Worm (Caenorhabditis elegans) whole organism, L1 larva: ENCODE data around the gene ugt-52.
A peak's percentile ranks its signal among the peaks of the same experiment; 100 is the strongest.

ENCODE experiments used
- C04F5.9 ChIP-seq: sonication (generic microtip); optimal IDR thresholded peaks from 2 replicates; lab custom pipeline; 2016; ENCODE audit warnings: missing genetic modification characterization, missing compliant biosample characterization
- C16A3.4 ChIP-seq: fragments of 150-350 bp; optimal IDR thresholded peaks from 2 replicates; lab custom pipeline; 2014; ENCODE audit warnings: missing biosample characterization, missing genetic modification characterization
- F16B12.6 ChIP-seq: fragments of 150-350 bp; optimal IDR thresholded peaks from 2 replicates; lab custom pipeline; 2014; ENCODE audit warnings: missing biosample characterization, missing genetic modification characterization
- aly-2 ChIP-seq: fragments of 150-350 bp; optimal IDR thresholded peaks from 2 replicates; lab custom pipeline; 2014; ENCODE audit warnings: missing biosample characterization, missing genetic modification characterization
- ama-1 ChIP-seq: fragments of 150-350 bp; optimal IDR thresholded peaks from 2 replicates; lab custom pipeline; 2014
- blmp-1 ChIP-seq: fragments of 150-350 bp; optimal IDR thresholded peaks from 2 replicates; lab custom pipeline; 2014; ENCODE audit warnings: missing biosample characterization, missing genetic modification characterization
- ceh-63 ChIP-seq: fragments of 200-800 bp; sonication (Bioruptor generic); optimal IDR thresholded peaks from 2 replicates; lab custom pipeline; 2018; ENCODE audit warnings: mild to moderate bottlenecking, missing genetic modification characterization, missing compliant biosample characterization
- ceh-8 ChIP-seq: fragments of 200-800 bp; sonication (Bioruptor generic); optimal IDR thresholded peaks from 2 replicates; lab custom pipeline; 2018; ENCODE audit warnings: mild to moderate bottlenecking, missing genetic modification characterization, moderate library complexity, missing compliant biosample characterization
- dpl-1 ChIP-seq, 3 experiments: fragments of 150-350 bp in 2 of 3; sonication (generic microtip) in 1 of 3; optimal IDR thresholded peaks; 2 replicates each; lab custom pipeline; 2014 to 2017; ENCODE audit warnings: missing biosample characterization in 3 of 3, missing genetic modification characterization in 3 of 3, missing genetic modification reagents in 3 of 3
- dsc-1 ChIP-seq: sonication (generic microtip); optimal IDR thresholded peaks from 2 replicates; lab custom pipeline; 2016; ENCODE audit warnings: mild to moderate bottlenecking, missing genetic modification characterization, missing compliant biosample characterization
- efl-3 ChIP-seq: fragments of 200-800 bp; sonication (Bioruptor generic); optimal IDR thresholded peaks from 2 replicates; lab custom pipeline; 2018; ENCODE audit warnings: mild to moderate bottlenecking, missing genetic modification characterization, missing compliant biosample characterization
- elt-2 ChIP-seq: sonication (generic microtip); optimal IDR thresholded peaks from 2 replicates; lab custom pipeline; 2016; ENCODE audit warnings: missing genetic modification characterization, mild to moderate bottlenecking, inconsistent platforms, missing compliant biosample characterization, missing genetic modification reagents
- ets-5 ChIP-seq: fragments of 200-800 bp; sonication (Bioruptor generic); IDR thresholded peaks from 2 replicates; pipeline ENCODE4 v1.3.6; 2022; ENCODE audit warnings: missing genetic modification characterization, missing compliant biosample characterization
- fkh-10 ChIP-seq: sonication (generic microtip); optimal IDR thresholded peaks from 2 replicates; lab custom pipeline; 2017; ENCODE audit warnings: missing biosample characterization, missing genetic modification reagents, missing genetic modification characterization
- fkh-8 ChIP-seq: sonication (generic microtip); optimal IDR thresholded peaks from 2 replicates; lab custom pipeline; 2016; ENCODE audit warnings: mild to moderate bottlenecking, missing genetic modification characterization, missing compliant biosample characterization
- fos-1 ChIP-seq: fragments of 150-350 bp; optimal IDR thresholded peaks from 2 replicates; lab custom pipeline; 2014; ENCODE audit warnings: missing biosample characterization, missing genetic modification characterization
- grh-1 ChIP-seq: fragments of 200-800 bp; sonication (Bioruptor generic); IDR thresholded peaks from 2 replicates; pipeline ENCODE4 v1.3.6; 2022; ENCODE audit warnings: missing genetic modification reagents, missing genetic modification characterization, missing compliant biosample characterization
- hlh-4 ChIP-seq: sonication (generic microtip); optimal IDR thresholded peaks from 2 replicates; lab custom pipeline; 2016; ENCODE audit warnings: mild to moderate bottlenecking, missing genetic modification characterization, missing compliant biosample characterization
- isw-1 ChIP-seq: fragments of 200-800 bp; sonication (Bioruptor generic); IDR thresholded peaks from 2 replicates; pipeline ENCODE4 v1.3.6; 2022; ENCODE audit warnings: missing genetic modification characterization, missing compliant biosample characterization
- jun-1 ChIP-seq: fragments of 150-350 bp; optimal IDR thresholded peaks from 2 replicates; lab custom pipeline; 2014; ENCODE audit warnings: missing biosample characterization, missing genetic modification reagents, missing genetic modification characterization
- lin-15B ChIP-seq: fragments of 150-350 bp; sonication (generic microtip); optimal IDR thresholded peaks from 3 replicates; lab custom pipeline; 2014; ENCODE audit warnings: missing biosample characterization, missing genetic modification characterization
- lin-35 ChIP-seq, 2 experiments: fragments of 150-350 bp; optimal IDR thresholded peaks; 2 replicates each; lab custom pipeline; 2014; ENCODE audit warnings: missing biosample characterization in 2 of 2, missing genetic modification characterization in 2 of 2, missing genetic modification reagents in 2 of 2
- lsy-2 ChIP-seq, 2 experiments: fragments of 150-350 bp; optimal IDR thresholded peaks; 2 replicates each; lab custom pipeline; 2014; ENCODE audit warnings: missing biosample characterization in 2 of 2, missing genetic modification characterization in 2 of 2
- mep-1 ChIP-seq: fragments of 150-350 bp; optimal IDR thresholded peaks from 2 replicates; lab custom pipeline; 2014; ENCODE audit warnings: missing biosample characterization, missing genetic modification characterization
- nhr-19 ChIP-seq: fragments of 200-800 bp; sonication (Bioruptor generic); conservative IDR thresholded peaks from 2 replicates; pipeline ENCODE4 v1.3.6; 2022; ENCODE audit warnings: missing genetic modification characterization, missing compliant biosample characterization
- nhr-20 ChIP-seq: sonication (generic microtip); optimal IDR thresholded peaks from 2 replicates; lab custom pipeline; 2016; ENCODE audit warnings: mild to moderate bottlenecking, missing genetic modification characterization, missing compliant biosample characterization
- nhr-237 ChIP-seq: fragments of 150-350 bp; optimal IDR thresholded peaks from 2 replicates; lab custom pipeline; 2014; ENCODE audit warnings: missing biosample characterization, missing genetic modification characterization
- nhr-28 ChIP-seq: fragments of 150-350 bp; optimal IDR thresholded peaks from 2 replicates; lab custom pipeline; 2014; ENCODE audit warnings: missing biosample characterization, missing genetic modification characterization
- nhr-76 ChIP-seq: sonication (generic microtip); optimal IDR thresholded peaks from 2 replicates; lab custom pipeline; 2017; ENCODE audit warnings: missing biosample characterization, missing genetic modification characterization
- nhr-77 ChIP-seq: fragments of 150-350 bp; optimal IDR thresholded peaks from 2 replicates; lab custom pipeline; 2014; ENCODE audit warnings: missing biosample characterization, missing genetic modification characterization
- nhr-84 ChIP-seq: sonication (generic microtip); optimal IDR thresholded peaks from 2 replicates; lab custom pipeline; 2017; ENCODE audit warnings: missing biosample characterization, missing genetic modification characterization
- nhr-85 ChIP-seq: sonication (generic microtip); peaks from one replicate; lab custom pipeline; 2016; ENCODE audit warnings: missing genetic modification characterization, inconsistent platforms, missing compliant biosample characterization
- pag-3 ChIP-seq: sonication (generic microtip); optimal IDR thresholded peaks from 2 replicates; lab custom pipeline; 2017; ENCODE audit warnings: missing genetic modification characterization, mild to moderate bottlenecking, missing compliant biosample characterization, antibody characterized with exemption, borderline replicate concordance; ENCODE audit not compliant: insufficient read depth
- rnt-1 ChIP-seq: sonication (generic microtip); optimal IDR thresholded peaks from 2 replicates; lab custom pipeline; 2016; ENCODE audit warnings: mild to moderate bottlenecking, missing genetic modification characterization, moderate library complexity, missing compliant biosample characterization
- skn-1 ChIP-seq: fragments of 150-350 bp; optimal IDR thresholded peaks from 2 replicates; lab custom pipeline; 2014; ENCODE audit warnings: missing biosample characterization, missing genetic modification characterization
- snu-23 ChIP-seq: sonication (generic microtip); optimal IDR thresholded peaks from 2 replicates; lab custom pipeline; 2016; ENCODE audit warnings: missing genetic modification characterization, missing compliant biosample characterization
- swsn-7 ChIP-seq: sonication (generic microtip); optimal IDR thresholded peaks from 2 replicates; lab custom pipeline; 2016; ENCODE audit warnings: missing genetic modification characterization, missing compliant biosample characterization
- tbx-2 ChIP-seq: sonication (generic microtip); optimal IDR thresholded peaks from 2 replicates; lab custom pipeline; 2016; ENCODE audit warnings: missing genetic modification characterization, missing compliant biosample characterization
- tlp-1 ChIP-seq: fragments of 150-350 bp; optimal IDR thresholded peaks from 2 replicates; lab custom pipeline; 2014; ENCODE audit warnings: missing biosample characterization, missing genetic modification characterization
- unc-86 ChIP-seq: sonication (generic microtip); optimal IDR thresholded peaks from 2 replicates; lab custom pipeline; 2016; ENCODE audit warnings: missing genetic modification characterization, missing compliant biosample characterization

Gene ugt-52

DNA sequence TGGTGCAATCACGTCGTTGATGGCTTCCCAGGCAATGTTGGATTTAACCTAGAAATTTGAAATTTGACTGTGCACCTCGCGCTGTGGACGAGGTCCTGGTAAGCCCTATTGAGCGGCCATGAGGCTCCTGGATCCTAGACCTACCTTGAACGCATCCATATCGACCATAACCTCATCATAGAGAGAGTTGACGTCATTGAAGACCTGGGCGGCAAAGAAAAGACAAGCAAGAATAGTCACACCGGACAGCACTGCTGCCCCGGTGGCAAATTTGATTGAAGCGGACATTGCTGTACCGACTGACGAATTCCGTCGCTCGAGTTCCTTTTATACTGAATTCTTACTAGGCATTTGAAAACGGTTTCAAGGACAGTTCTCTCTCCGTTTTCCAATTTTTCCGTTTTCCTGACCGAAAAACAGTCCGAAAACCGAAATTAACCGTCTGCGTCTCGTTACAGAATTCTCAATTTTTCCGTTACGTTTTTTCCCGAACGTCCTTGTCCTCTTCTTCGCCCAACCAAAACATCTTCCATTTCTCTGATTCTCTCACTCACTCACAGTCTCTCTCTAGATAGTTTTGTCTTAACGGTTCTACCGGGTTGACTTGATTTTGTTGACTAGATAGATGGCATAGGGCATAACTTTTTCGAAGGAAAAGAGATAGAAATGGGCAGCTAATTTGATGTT is 15.1 kb upstream of the ugt-52 start, which contains the start of gene col-103 (continued):
- TF ChIP-seq tlp-1 (tag; lab: Kevin White, UChicago), result no peak
- no peak for TF ChIP-seq nhr-237 (tag; lab: Kevin White, UChicago)
- TF ChIP-seq nhr-84 (tag; lab: Kevin White, UChicago), result no peak
- no peak for TF ChIP-seq ceh-63
- TF ChIP-seq isw-1, result no peak
- no peak for TF ChIP-seq fos-1
- no peak for TF ChIP-seq ceh-8 (GFP tag; lab: Kevin White, UChicago)
- TF ChIP-seq ama-1 (lab: Kevin White, UChicago), result peak; percentile 81
- no peak for TF ChIP-seq tbx-2
- peak in 1 of 2 experiments; percentile 71 for TF ChIP-seq lsy-2 (tag; optimal IDR thresholded peaks at IDR 0.05; lab: Kevin White, UChicago)
- TF ChIP-seq jun-1 (tag; lab: Kevin White, UChicago), result no peak
- TF ChIP-seq fkh-10 (GFP tag; lab: Kevin White, UChicago), result no peak
- TF ChIP-seq nhr-20 (tag; lab: Kevin White, UChicago), result peak; percentile 58
- TF ChIP-seq hlh-4, result no peak
- no peak for TF ChIP-seq elt-2 (tag; lab: Kevin White, UChicago)
- no peak for TF ChIP-seq F16B12.6 (tag; lab: Kevin White, UChicago)
- TF ChIP-seq grh-1 (GFP tag; lab: Robert Waterston, UW), result no peak
- TF ChIP-seq fkh-8 (tag; lab: Kevin White, UChicago), result no peak
- peak; percentile 97 for TF ChIP-seq nhr-85 (tag; lab: Kevin White, UChicago)
- peak; percentile 19 for TF ChIP-seq nhr-77 (tag; lab: Kevin White, UChicago)
- no peak for TF ChIP-seq aly-2 (tag; lab: Kevin White, UChicago)
- 0 out of 2 replicates have a peak, but pooled peaks have one; percentile 27 for TF ChIP-seq ets-5 (GFP tag; lab: Robert Waterston, UW)
- peak; percentile 18 to 61 for TF ChIP-seq lin-35 (GFP tag; optimal IDR thresholded peaks at IDR 0.05; lab: Kevin White, UChicago)
- TF ChIP-seq dpl-1 (GFP tag; optimal IDR thresholded peaks at IDR 0.05; lab: Kevin White, UChicago), result peak; percentile 24 to 47 (median 25)
- peak; percentile 20 for TF ChIP-seq C16A3.4
- TF ChIP-seq pag-3, result peak; percentile 67
- TF ChIP-seq lin-15B, result no peak
- TF ChIP-seq C04F5.9 (tag; lab: Kevin White, UChicago), result no peak
- TF ChIP-seq nhr-76 (tag; lab: Kevin White, UChicago), result no peak
- TF ChIP-seq skn-1 (tag; lab: Kevin White, UChicago), result no peak
- TF ChIP-seq swsn-7 (tag; lab: Kevin White, UChicago), result no peak
- TF ChIP-seq unc-86 (tag; lab: Kevin White, UChicago), result no peak
- TF ChIP-seq snu-23, result peak; percentile 77
- no peak for TF ChIP-seq dsc-1 (tag; lab: Kevin White, UChicago)
- TF ChIP-seq rnt-1 (tag; lab: Kevin White, UChicago), result no peak
- TF ChIP-seq mep-1 (tag; lab: Kevin White, UChicago), result peak; percentile 56
- TF ChIP-seq nhr-28, result no peak
- TF ChIP-seq efl-3 (GFP tag; lab: Kevin White, UChicago), result no peak
- no peak for TF ChIP-seq nhr-19 (GFP tag; lab: Robert Waterston, UW)

DNA sequence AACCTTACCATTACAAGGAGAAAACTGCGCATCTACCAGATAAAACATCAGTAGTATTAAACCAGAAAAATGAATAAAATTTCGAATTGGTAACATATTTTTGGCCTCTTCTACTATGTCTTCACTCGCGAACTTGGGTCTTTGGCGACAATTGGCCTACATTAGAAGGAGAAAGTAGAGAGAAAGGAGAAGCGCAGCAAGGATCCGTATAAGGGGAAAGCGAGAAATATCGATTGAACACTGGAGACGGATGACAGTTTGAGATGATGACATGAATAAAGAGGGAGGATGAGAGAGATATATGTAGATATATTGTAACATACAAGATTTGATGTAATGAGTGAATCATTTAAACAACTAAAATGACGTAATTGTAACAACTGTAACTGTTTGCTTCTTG is 10.3 kb upstream of the ugt-52 start, which contains the start of gene F56B3.2:
TSS of gene F56B3.2 (minus strand) at position 273 of the 400 bp plus-strand sequence.
- TF ChIP-seq swsn-7 (tag; lab: Kevin White, UChicago), result no peak
- peak; percentile 100 for TF ChIP-seq blmp-1 (tag; lab: Kevin White, UChicago)
